Worm (Caenorhabditis elegans) whole organism, L4 larva: ENCODE measurements around the gene ZK742.6.

Experiments used
- F10B5.3 ChIP-seq: sonication (generic microtip); optimal IDR thresholded peaks from 2 replicates; lab custom pipeline; 2016; ENCODE audit warnings: mild to moderate bottlenecking, missing genetic modification characterization, missing compliant biosample characterization
- ceh-32 ChIP-seq: sonication (generic microtip); optimal IDR thresholded peaks from 2 replicates; lab custom pipeline; 2016; ENCODE audit warnings: mild to moderate bottlenecking, missing genetic modification characterization, missing compliant biosample characterization; ENCODE audit not compliant: poor library complexity
- daf-19 ChIP-seq: fragments of 200-800 bp; sonication (Bioruptor generic); conservative IDR thresholded peaks from 2 replicates; pipeline ENCODE4 v1.3.6; 2022; ENCODE audit warnings: missing genetic modification characterization, missing compliant biosample characterization
- egl-27 ChIP-seq: sonication (generic microtip); optimal IDR thresholded peaks from 3 replicates; lab custom pipeline; 2017; ENCODE audit warnings: missing biosample characterization, missing genetic modification reagents, missing genetic modification characterization
- hmg-1.1 ChIP-seq: fragments of 200-800 bp; sonication (Bioruptor generic); IDR thresholded peaks from 2 replicates; pipeline ENCODE4 v1.3.6; 2022; ENCODE audit warnings: missing genetic modification reagents, missing genetic modification characterization, missing compliant biosample characterization
- nhr-102 ChIP-seq: sonication (generic microtip); optimal IDR thresholded peaks from 2 replicates; lab custom pipeline; 2016; ENCODE audit warnings: mild to moderate bottlenecking, missing genetic modification characterization, moderate library complexity, missing compliant biosample characterization
- nhr-11 ChIP-seq: fragments of 150-350 bp; optimal IDR thresholded peaks from 2 replicates; lab custom pipeline; 2014; ENCODE audit warnings: missing biosample characterization, missing genetic modification characterization
- nhr-237 ChIP-seq: sonication (generic microtip); optimal IDR thresholded peaks from 2 replicates; lab custom pipeline; 2017; ENCODE audit warnings: missing biosample characterization, missing genetic modification characterization
- nhr-25 ChIP-seq: sonication (generic microtip); optimal IDR thresholded peaks from 2 replicates; lab custom pipeline; 2017; ENCODE audit warnings: missing genetic modification characterization, mild to moderate bottlenecking, missing compliant biosample characterization, antibody characterized with exemption, moderate library complexity, borderline replicate concordance; ENCODE audit not compliant: insufficient read depth
- nhr-6 ChIP-seq: fragments of 150-350 bp; optimal IDR thresholded peaks from 2 replicates; lab custom pipeline; 2014; ENCODE audit warnings: missing biosample characterization, missing genetic modification characterization
- snpc-1.2 ChIP-seq: fragments of 200-800 bp; sonication (Bioruptor generic); IDR thresholded peaks from 2 replicates; pipeline ENCODE4 v1.3.6; 2022; ENCODE audit warnings: missing genetic modification reagents, missing genetic modification characterization, missing compliant biosample characterization
- unc-39 ChIP-seq: sonication (generic microtip); optimal IDR thresholded peaks from 2 replicates; lab custom pipeline; 2017; ENCODE audit warnings: missing biosample characterization, missing genetic modification characterization
- ztf-11 ChIP-seq: fragments of 150-350 bp; optimal IDR thresholded peaks from 2 replicates; lab custom pipeline; 2014; ENCODE audit warnings: missing biosample characterization, missing genetic modification characterization

DNA sequence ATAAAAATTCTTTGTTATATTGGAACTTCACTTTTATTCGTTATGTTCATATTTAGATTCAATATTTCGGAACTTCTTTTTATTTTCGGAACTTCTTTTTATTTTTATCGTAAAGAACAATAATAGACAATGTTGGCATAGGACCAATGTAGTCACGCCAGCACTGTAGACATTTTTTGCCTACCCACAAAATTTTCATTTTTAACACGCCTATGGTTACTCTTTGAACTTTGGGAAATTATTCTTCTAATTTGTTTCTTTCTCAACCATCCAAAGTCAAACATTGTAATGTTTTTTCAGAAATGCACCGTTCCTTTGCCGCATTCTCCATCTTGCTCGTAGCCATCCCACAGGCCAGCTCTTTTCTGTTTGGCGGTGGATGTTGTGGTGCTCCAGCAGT lies 29.6 kb downstream of the ZK742.6 start, which contains the start of gene C26F1.1:
- TF ChIP-seq F10B5.3 (tag; lab: Kevin White, UChicago) (no peak), ztf-11 (tag; lab: Kevin White, UChicago) (no peak), nhr-102 (tag; lab: Kevin White, UChicago) (no peak), nhr-11 (tag; lab: Kevin White, UChicago) (no peak), hmg-1.1 (no peak), daf-19 (GFP tag; lab: Robert Waterston, UW) (no peak), snpc-1.2 (GFP tag; lab: Robert Waterston, UW) (no peak), ceh-32 (tag; lab: Kevin White, UChicago) (no peak), nhr-237 (tag; lab: Kevin White, UChicago) (no peak), unc-39 (tag; lab: Kevin White, UChicago) (no peak), egl-27 (tag; lab: Kevin White, UChicago) (no peak), nhr-25 (tag; lab: Kevin White, UChicago) (no peak), nhr-6 (no peak)
